Fruit fly (Drosophila melanogaster) whole organism, embryonic: ENCODE data around the gene CG34288.

Experiments
- C15 ChIP-seq: fragments of 200-800 bp; sonication (Bioruptor generic); IDR thresholded peaks from 3 replicates; pipeline ENCODE4 v1.3.6; 2022; ENCODE audit warnings: missing biosample characterization, missing genetic modification characterization
- CG10147 ChIP-seq: fragments of 200-800 bp; sonication (Bioruptor generic); optimal IDR thresholded peaks from 2 replicates; lab custom pipeline; 2019; ENCODE audit warnings: missing biosample characterization, mild to moderate bottlenecking, missing genetic modification characterization, moderate library complexity
- CG10462 ChIP-seq: fragments of 200-800 bp; sonication (Bioruptor generic); optimal IDR thresholded peaks from 2 replicates; lab custom pipeline; 2016; ENCODE audit warnings: missing biosample characterization, missing genetic modification characterization
- CG11085 ChIP-seq: fragments of 200-800 bp; sonication (Bioruptor generic); IDR thresholded peaks from 2 replicates; pipeline ENCODE4 v1.3.6; 2022; ENCODE audit warnings: missing biosample characterization, missing genetic modification characterization
- CG12942 ChIP-seq: fragments of 200-800 bp; sonication (Bioruptor generic); optimal IDR thresholded peaks from 3 replicates; lab custom pipeline; 2016; ENCODE audit warnings: missing biosample characterization, missing genetic modification characterization
- CG13296 ChIP-seq: fragments of 200-800 bp; sonication (Bioruptor generic); optimal IDR thresholded peaks from 3 replicates; lab custom pipeline; 2018; ENCODE audit warnings: missing biosample characterization, mild to moderate bottlenecking, missing genetic modification characterization
- CG13424 ChIP-seq: fragments of 200-800 bp; sonication (Bioruptor generic); optimal IDR thresholded peaks from 2 replicates; lab custom pipeline; 2019; ENCODE audit warnings: missing biosample characterization, mild to moderate bottlenecking, missing genetic modification characterization, moderate library complexity
- CG13624 ChIP-seq: fragments of 200-800 bp; sonication (Bioruptor generic); optimal IDR thresholded peaks from 2 replicates; lab custom pipeline; 2016; ENCODE audit warnings: missing biosample characterization, missing genetic modification characterization
- CG14441 ChIP-seq: fragments of 200-800 bp; sonication (Bioruptor generic); IDR thresholded peaks from 2 replicates; pipeline ENCODE4 v1.3.6; 2022; ENCODE audit warnings: missing biosample characterization, missing genetic modification characterization
- CG15601 ChIP-seq: fragments of 200-800 bp; sonication (Bioruptor generic); optimal IDR thresholded peaks from 3 replicates; lab custom pipeline; 2019; ENCODE audit warnings: missing biosample characterization, mild to moderate bottlenecking, missing genetic modification characterization, moderate library complexity
- CG1647 ChIP-seq: fragments of 200-800 bp; sonication (Bioruptor generic); optimal IDR thresholded peaks from 3 replicates; lab custom pipeline; 2016; ENCODE audit warnings: missing biosample characterization, missing genetic modification characterization
- CG17186 ChIP-seq: fragments of 200-800 bp; sonication (Bioruptor generic); optimal IDR thresholded peaks from 3 replicates; lab custom pipeline; 2017; ENCODE audit warnings: missing biosample characterization, missing genetic modification reagents, missing genetic modification characterization
- CG17829 ChIP-seq: fragments of 200-800 bp; optimal IDR thresholded peaks from 2 replicates; lab custom pipeline; 2019; ENCODE audit warnings: missing biosample characterization, mild to moderate bottlenecking, missing genetic modification characterization, moderate library complexity
- CG18262 ChIP-seq: fragments of 200-800 bp; optimal IDR thresholded peaks from 3 replicates; lab custom pipeline; 2019; ENCODE audit warnings: missing biosample characterization, mild to moderate bottlenecking, missing genetic modification characterization, moderate library complexity
- CG18619 ChIP-seq: fragments of 200-800 bp; sonication (Bioruptor generic); optimal IDR thresholded peaks from 3 replicates; lab custom pipeline; 2017; ENCODE audit warnings: missing biosample characterization, mild to moderate bottlenecking, missing genetic modification characterization
- CG18764 ChIP-seq: fragments of 200-800 bp; sonication (Bioruptor generic); optimal IDR thresholded peaks from 3 replicates; lab custom pipeline; 2016; ENCODE audit warnings: missing biosample characterization, missing genetic modification characterization
- CG2889 ChIP-seq: fragments of 200-800 bp; sonication (Bioruptor generic); IDR thresholded peaks from 3 replicates; pipeline ENCODE4 v1.3.6; 2022; ENCODE audit warnings: missing biosample characterization, missing genetic modification characterization
- CG34422 ChIP-seq: fragments of 200-800 bp; sonication (Bioruptor generic); IDR thresholded peaks from 3 replicates; pipeline ENCODE4 v1.3.6; 2022; ENCODE audit warnings: missing biosample characterization, missing genetic modification characterization
- CG43689 ChIP-seq: fragments of 200-800 bp; sonication (Bioruptor generic); IDR thresholded peaks from 2 replicates; pipeline ENCODE4 v1.3.6; 2022; ENCODE audit warnings: missing biosample characterization, missing genetic modification characterization
- CG4820 ChIP-seq: fragments of 200-800 bp; sonication (Bioruptor generic); optimal IDR thresholded peaks from 3 replicates; lab custom pipeline; 2016; ENCODE audit warnings: missing biosample characterization, missing genetic modification characterization
- CG6765 ChIP-seq: fragments of 200-800 bp; sonication (Bioruptor generic); optimal IDR thresholded peaks from 3 replicates; lab custom pipeline; 2017; ENCODE audit warnings: missing biosample characterization, mild to moderate bottlenecking, missing genetic modification characterization
- CG6791 ChIP-seq: fragments of 200-800 bp; sonication (Bioruptor generic); IDR thresholded peaks from 3 replicates; pipeline ENCODE4 v1.3.6; 2022; ENCODE audit warnings: missing biosample characterization, missing genetic modification characterization; ENCODE audit not compliant: partially characterized antibody
- CG7357 ChIP-seq: fragments of 200-800 bp; sonication (Bioruptor generic); IDR thresholded peaks from 3 replicates; pipeline ENCODE4 v1.3.6; 2022; ENCODE audit warnings: missing biosample characterization, missing genetic modification characterization
- CG7928 ChIP-seq: fragments of 200-800 bp; sonication (Bioruptor generic); optimal IDR thresholded peaks from 2 replicates; lab custom pipeline; 2017; ENCODE audit warnings: missing biosample characterization, mild to moderate bottlenecking, missing genetic modification characterization
- CG7987 ChIP-seq: fragments of 200-800 bp; sonication (Bioruptor generic); optimal IDR thresholded peaks from 2 replicates; lab custom pipeline; 2018; ENCODE audit warnings: missing biosample characterization, mild to moderate bottlenecking, missing genetic modification characterization, moderate library complexity
- CG9609 ChIP-seq: fragments of 200-800 bp; sonication (Bioruptor generic); optimal IDR thresholded peaks from 3 replicates; lab custom pipeline; 2016; ENCODE audit warnings: missing biosample characterization, missing genetic modification characterization
- D19A ChIP-seq: fragments of 200-800 bp; optimal IDR thresholded peaks from 3 replicates; lab custom pipeline; 2019; ENCODE audit warnings: missing biosample characterization, mild to moderate bottlenecking, missing genetic modification characterization, moderate library complexity
- Dfd ChIP-seq, 2 experiments: fragments of >200 bp; optimal IDR thresholded peaks; 2 replicates each; lab custom pipeline; 2017; ENCODE audit warnings: missing biosample characterization in 2 of 2, missing genetic modification characterization in 2 of 2
- E2f2 ChIP-seq: fragments of 200-800 bp; sonication (Bioruptor generic); IDR thresholded peaks from 2 replicates; pipeline ENCODE4 v1.3.6; 2022; ENCODE audit warnings: missing biosample characterization, missing genetic modification characterization
- Fer3 ChIP-seq: fragments of 200-800 bp; sonication (Bioruptor generic); optimal IDR thresholded peaks from 2 replicates; lab custom pipeline; 2018; ENCODE audit warnings: missing biosample characterization, mild to moderate bottlenecking, missing genetic modification characterization, moderate library complexity
- Hsf ChIP-seq: fragments of 200-800 bp; sonication (Bioruptor generic); optimal IDR thresholded peaks from 3 replicates; lab custom pipeline; 2016; ENCODE audit warnings: missing biosample characterization, missing genetic modification characterization
- Oli ChIP-seq: fragments of 200-800 bp; sonication (Bioruptor generic); optimal IDR thresholded peaks from 2 replicates; lab custom pipeline; 2018; ENCODE audit warnings: missing biosample characterization, mild to moderate bottlenecking, missing genetic modification characterization, moderate library complexity
- az2 ChIP-seq: fragments of 200-800 bp; sonication (Bioruptor generic); optimal IDR thresholded peaks from 3 replicates; lab custom pipeline; 2016; ENCODE audit warnings: missing biosample characterization, missing genetic modification characterization
- cad ChIP-seq: fragments of >200 bp; optimal IDR thresholded peaks from 2 replicates; lab custom pipeline; 2017; ENCODE audit warnings: missing biosample characterization, missing genetic modification characterization
- disco-r ChIP-seq: fragments of 200-800 bp; sonication (Bioruptor generic); optimal IDR thresholded peaks from 2 replicates; lab custom pipeline; 2016; ENCODE audit warnings: missing biosample characterization, missing genetic modification characterization
- fd3F ChIP-seq: fragments of 200-800 bp; sonication (Bioruptor generic); optimal IDR thresholded peaks from 2 replicates; lab custom pipeline; 2018; ENCODE audit warnings: missing biosample characterization, mild to moderate bottlenecking, missing genetic modification characterization, moderate library complexity
- grn ChIP-seq: fragments of 200-800 bp; sonication (Bioruptor generic); optimal IDR thresholded peaks from 3 replicates; lab custom pipeline; 2017; ENCODE audit warnings: missing biosample characterization, missing genetic modification characterization
- ken ChIP-seq: fragments of 200-800 bp; sonication (Bioruptor generic); IDR thresholded peaks from 3 replicates; pipeline ENCODE4 v1.3.6; 2022; ENCODE audit warnings: missing biosample characterization, missing genetic modification characterization
- kni ChIP-seq: fragments of 200-800 bp; sonication (Bioruptor generic); optimal IDR thresholded peaks from 3 replicates; lab custom pipeline; 2017; ENCODE audit warnings: mild to moderate bottlenecking, missing biosample characterization, missing genetic modification reagents, missing genetic modification characterization
- mirr ChIP-seq: fragments of 200-800 bp; sonication (Bioruptor generic); optimal IDR thresholded peaks from 3 replicates; lab custom pipeline; 2018; ENCODE audit warnings: missing biosample characterization, mild to moderate bottlenecking, missing genetic modification characterization
- nmo ChIP-seq: fragments of 200-800 bp; sonication (Bioruptor generic); optimal IDR thresholded peaks from 2 replicates; lab custom pipeline; 2018; ENCODE audit warnings: missing biosample characterization, mild to moderate bottlenecking, missing genetic modification characterization, moderate library complexity
- org-1 ChIP-seq: fragments of 200-800 bp; sonication (Bioruptor generic); optimal IDR thresholded peaks from 2 replicates; lab custom pipeline; 2017; ENCODE audit warnings: missing biosample characterization, missing genetic modification characterization
- phol ChIP-seq: fragments of 200-800 bp; sonication (Bioruptor generic); optimal IDR thresholded peaks from 3 replicates; lab custom pipeline; 2018; ENCODE audit warnings: missing biosample characterization, mild to moderate bottlenecking, missing genetic modification characterization, moderate library complexity
- pros ChIP-seq: fragments of 200-800 bp; sonication (Bioruptor generic); optimal IDR thresholded peaks from 3 replicates; lab custom pipeline; 2019; ENCODE audit warnings: missing biosample characterization, mild to moderate bottlenecking, missing genetic modification characterization, moderate library complexity
- pum ChIP-seq: fragments of 200-800 bp; sonication (Bioruptor generic); optimal IDR thresholded peaks from 2 replicates; lab custom pipeline; 2016; ENCODE audit warnings: missing biosample characterization, missing genetic modification characterization
- scrt ChIP-seq: fragments of 200-800 bp; sonication (Bioruptor generic); optimal IDR thresholded peaks from 2 replicates; lab custom pipeline; 2018; ENCODE audit warnings: missing biosample characterization, mild to moderate bottlenecking, missing genetic modification characterization, moderate library complexity
- sim ChIP-seq: fragments of 200-800 bp; sonication (Bioruptor generic); IDR thresholded peaks from 2 replicates; pipeline ENCODE4 v1.3.6; 2022; ENCODE audit warnings: missing biosample characterization, missing genetic modification characterization
- sisA ChIP-seq: fragments of 200-800 bp; sonication (Bioruptor generic); IDR thresholded peaks from 2 replicates; pipeline ENCODE4 v1.3.6; 2022; ENCODE audit warnings: missing biosample characterization, missing genetic modification characterization
- so ChIP-seq: fragments of 200-800 bp; sonication (Bioruptor generic); IDR thresholded peaks from 3 replicates; pipeline ENCODE4 v1.3.6; 2022; ENCODE audit warnings: missing biosample characterization, missing genetic modification characterization
- sqz ChIP-seq: fragments of 200-800 bp; sonication (Bioruptor generic); optimal IDR thresholded peaks from 3 replicates; lab custom pipeline; 2018; ENCODE audit warnings: missing biosample characterization, mild to moderate bottlenecking, missing genetic modification characterization
- tx ChIP-seq: fragments of 200-800 bp; sonication (Bioruptor generic); optimal IDR thresholded peaks from 2 replicates; lab custom pipeline; 2016; ENCODE audit warnings: missing biosample characterization, missing genetic modification characterization
- usp ChIP-seq: fragments of >200 bp; optimal IDR thresholded peaks from 2 replicates; lab custom pipeline; 2017; ENCODE audit warnings: missing biosample characterization, missing genetic modification characterization

The CG34288 gene

dm6 chr3R:22447874-22448254, 801 bp upstream of the CG34288 start, which contains the start of gene CG34376 (continued):
- TF ChIP-seq CG13424 (tag; lab: Kevin White, UChicago) = peak; percentile 47
- TF ChIP-seq sim (GFP tag; lab: Robert Waterston, UW) = no peak
- no peak for TF ChIP-seq D19A (tag; lab: Kevin White, UChicago)
- no peak for TF ChIP-seq C15
- TF ChIP-seq tx (GFP tag; lab: Kevin White, UChicago) = no peak
- TF ChIP-seq pros = no peak
- peak; percentile 60; the same call in 2 of the 3 replicates for TF ChIP-seq ken
- TF ChIP-seq disco-r (GFP tag; lab: Kevin White, UChicago) = no peak
- no peak for TF ChIP-seq Dfd (GFP tag; optimal IDR thresholded peaks at IDR 0.05; lab: Kevin White, UChicago)
- TF ChIP-seq CG13296 (GFP tag; lab: Kevin White, UChicago) = peak; percentile 4
- TF ChIP-seq CG17829 = peak; percentile 30
- TF ChIP-seq CG11085 = peak; percentile 12; the same call in 1 of the 2 replicates
- no peak for TF ChIP-seq fd3F (GFP tag; lab: Kevin White, UChicago)
- TF ChIP-seq so = no peak
- no peak for TF ChIP-seq CG18619 (GFP tag; lab: Kevin White, UChicago)
- peak; percentile 18 for TF ChIP-seq scrt (GFP tag; lab: Kevin White, UChicago)
- no peak; the same call in 1 of the 2 replicates for TF ChIP-seq sisA
- TF ChIP-seq CG15601 (tag; lab: Kevin White, UChicago) = peak; percentile 50
- TF ChIP-seq CG10147 (GFP tag; lab: Kevin White, UChicago) = peak; percentile 0
- TF ChIP-seq CG10462 = no peak
- TF ChIP-seq kni (GFP tag; lab: Kevin White, UChicago) = peak; percentile 46
- TF ChIP-seq CG34422 = peak; percentile 75; the same call in 1 of the 3 replicates
- peak; percentile 69; the same call in 1 of the 2 replicates for TF ChIP-seq CG14441 (GFP tag; lab: Robert Waterston, UW)
- TF ChIP-seq CG43689 (GFP tag; lab: Robert Waterston, UW) = no peak
- no peak for TF ChIP-seq usp
- TF ChIP-seq CG18262 (tag; lab: Kevin White, UChicago) = peak; percentile 29
- peak; percentile 5 for TF ChIP-seq az2
- peak; percentile 49 for TF ChIP-seq CG7987 (GFP tag; lab: Kevin White, UChicago)
- no peak for TF ChIP-seq CG7928 (GFP tag; lab: Kevin White, UChicago)
- no peak for TF ChIP-seq Oli (tag; lab: Kevin White, UChicago)
- no peak for TF ChIP-seq Fer3
- TF ChIP-seq CG1647 (GFP tag; lab: Kevin White, UChicago) = peak; percentile 1
- TF ChIP-seq CG4820 = no peak
- TF ChIP-seq Hsf (GFP tag; lab: Kevin White, UChicago) = no peak
- no peak for TF ChIP-seq CG13624 (GFP tag; lab: Kevin White, UChicago)
- TF ChIP-seq E2f2 (GFP tag; lab: Robert Waterston, UW) = no peak
- TF ChIP-seq org-1 (GFP tag; lab: Kevin White, UChicago) = no peak
- TF ChIP-seq CG17186 (GFP tag; lab: Kevin White, UChicago) = peak; percentile 62
- TF ChIP-seq mirr (GFP tag; lab: Kevin White, UChicago) = peak; percentile 85
- TF ChIP-seq CG18764 (GFP tag; lab: Kevin White, UChicago) = peak; percentile 40
- TF ChIP-seq phol = peak; percentile 49
- TF ChIP-seq CG6791 (GFP tag; lab: Robert Waterston, UW) = peak; percentile 57; the same call in 2 of the 3 replicates
- no peak for TF ChIP-seq CG9609 (GFP tag; lab: Kevin White, UChicago)
- no peak for TF ChIP-seq pum (GFP tag; lab: Kevin White, UChicago)
- peak; percentile 9 for TF ChIP-seq CG12942 (GFP tag; lab: Kevin White, UChicago)
- TF ChIP-seq sqz (GFP tag; lab: Kevin White, UChicago) = peak; percentile 42
- TF ChIP-seq CG7357 = peak; percentile 58; the same call in 1 of the 3 replicates
- TF ChIP-seq CG6765 = peak; percentile 28
- TF ChIP-seq nmo (GFP tag; lab: Kevin White, UChicago) = peak; percentile 58
- TF ChIP-seq grn (GFP tag; lab: Kevin White, UChicago) = peak; percentile 77
- peak; percentile 58 for TF ChIP-seq CG2889 (GFP tag; lab: Robert Waterston, UW)
- no peak for TF ChIP-seq cad (GFP tag; lab: Kevin White, UChicago)
